Worm (Caenorhabditis elegans) whole organism, L1 larva: ENCODE measurements around the gene Y57G7A.3.

Experiments
- C16A3.4 ChIP-seq: fragments of 150-350 bp; optimal IDR thresholded peaks from 2 replicates; lab custom pipeline; 2014; ENCODE audit warnings: missing biosample characterization, missing genetic modification characterization
- Y116A8C.19 ChIP-seq: sonication (generic microtip); optimal IDR thresholded peaks from 2 replicates; lab custom pipeline; 2016; ENCODE audit warnings: missing compliant biosample characterization, missing genetic modification characterization, borderline replicate concordance
- aha-1 ChIP-seq: fragments of 150-350 bp; optimal IDR thresholded peaks from 2 replicates; lab custom pipeline; 2014; ENCODE audit warnings: missing biosample characterization, missing genetic modification characterization
- alr-1 ChIP-seq: fragments of 200-800 bp; sonication (Bioruptor generic); optimal IDR thresholded peaks from 2 replicates; lab custom pipeline; 2018; ENCODE audit warnings: borderline replicate concordance, mild to moderate bottlenecking, missing genetic modification characterization, missing compliant biosample characterization
- ama-1 ChIP-seq: fragments of 150-350 bp; optimal IDR thresholded peaks from 2 replicates; lab custom pipeline; 2014
- ceh-63 ChIP-seq: fragments of 200-800 bp; sonication (Bioruptor generic); optimal IDR thresholded peaks from 2 replicates; lab custom pipeline; 2018; ENCODE audit warnings: mild to moderate bottlenecking, missing genetic modification characterization, missing compliant biosample characterization
- ceh-8 ChIP-seq: fragments of 200-800 bp; sonication (Bioruptor generic); optimal IDR thresholded peaks from 2 replicates; lab custom pipeline; 2018; ENCODE audit warnings: mild to moderate bottlenecking, missing genetic modification characterization, moderate library complexity, missing compliant biosample characterization
- ceh-82 ChIP-seq, 3 experiments: fragments of 150-350 bp in 1 of 3; sonication (generic microtip) in 2 of 3; optimal IDR thresholded peaks; 2 replicates each; lab custom pipeline; 2014 to 2017; ENCODE audit warnings: missing biosample characterization in 3 of 3, missing genetic modification characterization in 3 of 3
- dsc-1 ChIP-seq: sonication (generic microtip); optimal IDR thresholded peaks from 2 replicates; lab custom pipeline; 2016; ENCODE audit warnings: mild to moderate bottlenecking, missing genetic modification characterization, missing compliant biosample characterization
- efl-3 ChIP-seq: fragments of 200-800 bp; sonication (Bioruptor generic); optimal IDR thresholded peaks from 2 replicates; lab custom pipeline; 2018; ENCODE audit warnings: mild to moderate bottlenecking, missing genetic modification characterization, missing compliant biosample characterization
- egl-13 ChIP-seq: sonication (generic microtip); optimal IDR thresholded peaks from 2 replicates; lab custom pipeline; 2016; ENCODE audit warnings: missing genotype, missing genetic modification reagents, missing genetic modification characterization, missing compliant biosample characterization
- egl-27 ChIP-seq, 2 experiments: fragments of 150-350 bp in 1 of 2; sonication (generic microtip); optimal IDR thresholded peaks; 3 replicates each; lab custom pipeline; 2017 to 2018; ENCODE audit warnings: missing biosample characterization in 2 of 2, missing genetic modification characterization in 2 of 2, missing genetic modification reagents in 2 of 2
- elt-2 ChIP-seq: sonication (generic microtip); optimal IDR thresholded peaks from 2 replicates; lab custom pipeline; 2016; ENCODE audit warnings: missing genetic modification characterization, mild to moderate bottlenecking, inconsistent platforms, missing compliant biosample characterization, missing genetic modification reagents
- fkh-10 ChIP-seq: sonication (generic microtip); optimal IDR thresholded peaks from 2 replicates; lab custom pipeline; 2017; ENCODE audit warnings: missing biosample characterization, missing genetic modification reagents, missing genetic modification characterization
- fkh-8 ChIP-seq: sonication (generic microtip); optimal IDR thresholded peaks from 2 replicates; lab custom pipeline; 2016; ENCODE audit warnings: mild to moderate bottlenecking, missing genetic modification characterization, missing compliant biosample characterization
- fos-1 ChIP-seq: fragments of 150-350 bp; optimal IDR thresholded peaks from 2 replicates; lab custom pipeline; 2014; ENCODE audit warnings: missing biosample characterization, missing genetic modification characterization
- grh-1 ChIP-seq: fragments of 200-800 bp; sonication (Bioruptor generic); IDR thresholded peaks from 2 replicates; pipeline ENCODE4 v1.3.6; 2022; ENCODE audit warnings: missing genetic modification reagents, missing genetic modification characterization, missing compliant biosample characterization
- hlh-17 ChIP-seq: fragments of 200-800 bp; sonication (Bioruptor generic); optimal IDR thresholded peaks from 2 replicates; lab custom pipeline; 2018; ENCODE audit warnings: missing genetic modification characterization, mild to moderate bottlenecking, missing compliant biosample characterization, moderate library complexity, borderline replicate concordance
- hlh-4 ChIP-seq: sonication (generic microtip); optimal IDR thresholded peaks from 2 replicates; lab custom pipeline; 2016; ENCODE audit warnings: mild to moderate bottlenecking, missing genetic modification characterization, missing compliant biosample characterization
- hpl-2 ChIP-seq: fragments of 150-350 bp; optimal IDR thresholded peaks from 2 replicates; lab custom pipeline; 2014; ENCODE audit warnings: missing biosample characterization, missing genetic modification reagents, missing genetic modification characterization
- irx-1 ChIP-seq: sonication (generic microtip); optimal IDR thresholded peaks from 2 replicates; lab custom pipeline; 2016; ENCODE audit warnings: missing genetic modification characterization, missing compliant biosample characterization
- isw-1 ChIP-seq: fragments of 200-800 bp; sonication (Bioruptor generic); IDR thresholded peaks from 2 replicates; pipeline ENCODE4 v1.3.6; 2022; ENCODE audit warnings: missing genetic modification characterization, missing compliant biosample characterization
- jun-1 ChIP-seq: fragments of 150-350 bp; optimal IDR thresholded peaks from 2 replicates; lab custom pipeline; 2014; ENCODE audit warnings: missing biosample characterization, missing genetic modification reagents, missing genetic modification characterization
- lin-14 ChIP-seq: fragments of 200-800 bp; sonication (Bioruptor generic); optimal IDR thresholded peaks from 2 replicates; lab custom pipeline; 2018; ENCODE audit warnings: mild to moderate bottlenecking, missing genetic modification characterization, moderate library complexity, missing compliant biosample characterization
- lin-15B ChIP-seq: fragments of 150-350 bp; sonication (generic microtip); optimal IDR thresholded peaks from 3 replicates; lab custom pipeline; 2014; ENCODE audit warnings: missing biosample characterization, missing genetic modification characterization
- mab-9 ChIP-seq: fragments of 200-800 bp; sonication (Bioruptor generic); IDR thresholded peaks from 2 replicates; pipeline ENCODE4 v1.3.6; 2022; ENCODE audit warnings: missing genetic modification reagents, missing genetic modification characterization, missing compliant biosample characterization
- mef-2 ChIP-seq: fragments of 150-350 bp; optimal IDR thresholded peaks from 2 replicates; lab custom pipeline; 2014; ENCODE audit warnings: missing biosample characterization, missing genetic modification characterization
- mep-1 ChIP-seq: fragments of 150-350 bp; optimal IDR thresholded peaks from 2 replicates; lab custom pipeline; 2014; ENCODE audit warnings: missing biosample characterization, missing genetic modification characterization
- nhr-12 ChIP-seq: sonication (generic microtip); optimal IDR thresholded peaks from 2 replicates; lab custom pipeline; 2017; ENCODE audit warnings: missing biosample characterization, missing genetic modification characterization
- nhr-20 ChIP-seq: sonication (generic microtip); optimal IDR thresholded peaks from 2 replicates; lab custom pipeline; 2016; ENCODE audit warnings: mild to moderate bottlenecking, missing genetic modification characterization, missing compliant biosample characterization
- nhr-237 ChIP-seq: fragments of 150-350 bp; optimal IDR thresholded peaks from 2 replicates; lab custom pipeline; 2014; ENCODE audit warnings: missing biosample characterization, missing genetic modification characterization
- nhr-28 ChIP-seq: fragments of 150-350 bp; optimal IDR thresholded peaks from 2 replicates; lab custom pipeline; 2014; ENCODE audit warnings: missing biosample characterization, missing genetic modification characterization
- nhr-47 ChIP-seq: sonication (generic microtip); optimal IDR thresholded peaks from 2 replicates; lab custom pipeline; 2016; ENCODE audit warnings: mild to moderate bottlenecking, missing genetic modification characterization, moderate library complexity, missing compliant biosample characterization
- nhr-71 ChIP-seq: sonication (generic microtip); optimal IDR thresholded peaks from 2 replicates; lab custom pipeline; 2016; ENCODE audit warnings: mild to moderate bottlenecking, missing genetic modification characterization, moderate library complexity, missing compliant biosample characterization
- nhr-76 ChIP-seq: sonication (generic microtip); optimal IDR thresholded peaks from 2 replicates; lab custom pipeline; 2017; ENCODE audit warnings: missing biosample characterization, missing genetic modification characterization
- nhr-85 ChIP-seq: sonication (generic microtip); peaks from one replicate; lab custom pipeline; 2016; ENCODE audit warnings: missing genetic modification characterization, inconsistent platforms, missing compliant biosample characterization
- pag-3 ChIP-seq: sonication (generic microtip); optimal IDR thresholded peaks from 2 replicates; lab custom pipeline; 2017; ENCODE audit warnings: missing genetic modification characterization, mild to moderate bottlenecking, missing compliant biosample characterization, antibody characterized with exemption, borderline replicate concordance; ENCODE audit not compliant: insufficient read depth
- pax-3 ChIP-seq: fragments of 200-800 bp; sonication (Bioruptor generic); optimal IDR thresholded peaks from 2 replicates; lab custom pipeline; 2018; ENCODE audit warnings: mild to moderate bottlenecking, missing genetic modification characterization, moderate library complexity, missing compliant biosample characterization
- pqm-1 ChIP-seq: sonication (generic microtip); optimal IDR thresholded peaks from 3 replicates; lab custom pipeline; 2017; ENCODE audit warnings: missing biosample characterization, missing genetic modification characterization
- skn-1 ChIP-seq: fragments of 150-350 bp; optimal IDR thresholded peaks from 2 replicates; lab custom pipeline; 2014; ENCODE audit warnings: missing biosample characterization, missing genetic modification characterization
- snpc-4 ChIP-seq: fragments of 150-350 bp; optimal IDR thresholded peaks from 2 replicates; lab custom pipeline; 2014; ENCODE audit warnings: missing biosample characterization, missing genetic modification characterization
- sox-4 ChIP-seq: sonication (generic microtip); optimal IDR thresholded peaks from 2 replicates; lab custom pipeline; 2016; ENCODE audit warnings: missing genetic modification characterization, missing compliant biosample characterization
- tbx-2 ChIP-seq: sonication (generic microtip); optimal IDR thresholded peaks from 2 replicates; lab custom pipeline; 2016; ENCODE audit warnings: missing genetic modification characterization, missing compliant biosample characterization
- unc-30 ChIP-seq: sonication (generic microtip); optimal IDR thresholded peaks from 2 replicates; lab custom pipeline; 2017; ENCODE audit warnings: missing biosample characterization, missing genetic modification characterization
- unc-62 ChIP-seq: fragments of 150-350 bp; optimal IDR thresholded peaks from 2 replicates; lab custom pipeline; 2014; ENCODE audit warnings: missing biosample characterization, missing genetic modification reagents, missing genetic modification characterization
- zip-4 ChIP-seq: fragments of 200-800 bp; sonication (Bioruptor generic); optimal IDR thresholded peaks from 2 replicates; lab custom pipeline; 2018; ENCODE audit warnings: mild to moderate bottlenecking, missing genetic modification characterization, moderate library complexity, missing compliant biosample characterization
- ztf-11 ChIP-seq, 2 experiments: sonication (generic microtip); optimal IDR thresholded peaks; 2 replicates each; lab custom pipeline; 2016 to 2017; ENCODE audit warnings: missing genetic modification characterization in 2 of 2, missing biosample characterization in 1 of 2, missing compliant biosample characterization in 1 of 2

Y57G7A.3 gene

ce11 chrII:1242475-1242874 lies 43.1 kb upstream of the Y57G7A.3 start (continued):
- TF ChIP-seq egl-13 (no peak), mef-2 (tag; lab: Kevin White, UChicago) (no peak), mab-9 (GFP tag; lab: Robert Waterston, UW) (no peak), elt-2 (tag; lab: Kevin White, UChicago) (no peak), unc-62 (GFP tag; lab: Kevin White, UChicago) (no peak), snpc-4 (no peak), fkh-10 (GFP tag; lab: Kevin White, UChicago) (no peak), sox-4 (tag; lab: Kevin White, UChicago) (no peak), ceh-63 (GFP tag; lab: Kevin White, UChicago) (no peak), skn-1 (no peak), egl-27 (tag; optimal IDR thresholded peaks at IDR 0.05; lab: Kevin White, UChicago) (no peak), zip-4 (no peak), hlh-17 (no peak), irx-1 (tag; lab: Kevin White, UChicago) (no peak), fkh-8 (no peak), grh-1 (GFP tag; lab: Robert Waterston, UW) (no peak), dsc-1 (tag; lab: Kevin White, UChicago) (no peak), pax-3 (tag; lab: Kevin White, UChicago) (no peak), tbx-2 (no peak), nhr-47 (tag; lab: Kevin White, UChicago) (no peak), aha-1 (tag; lab: Kevin White, UChicago) (no peak), Y116A8C.19 (tag; lab: Kevin White, UChicago) (no peak), efl-3 (GFP tag; lab: Kevin White, UChicago) (no peak), lin-14 (GFP tag; lab: Kevin White, UChicago) (peak; percentile 53), nhr-85 (peak; percentile 6), isw-1 (GFP tag; lab: Robert Waterston, UW) (no peak), nhr-237 (tag; lab: Kevin White, UChicago) (no peak), nhr-20 (tag; lab: Kevin White, UChicago) (no peak), ztf-11 (tag; optimal IDR thresholded peaks at IDR 0.05; lab: Kevin White, UChicago) (no peak), pqm-1 (no peak), mep-1 (tag; lab: Kevin White, UChicago) (peak; percentile 30), nhr-28 (tag; lab: Kevin White, UChicago) (no peak), jun-1 (tag; lab: Kevin White, UChicago) (no peak), unc-30 (tag; lab: Kevin White, UChicago) (no peak), nhr-12 (no peak), C16A3.4 (tag; lab: Kevin White, UChicago) (no peak), lin-15B (tag; lab: Kevin White, UChicago) (no peak), nhr-71 (tag; lab: Kevin White, UChicago) (peak; percentile 11), ama-1 (no peak), hpl-2 (GFP tag; lab: Kevin White, UChicago) (no peak), alr-1 (tag; lab: Kevin White, UChicago) (no peak), pag-3 (tag; lab: Kevin White, UChicago) (no peak), ceh-8 (GFP tag; lab: Kevin White, UChicago) (no peak), ceh-82 (tag; optimal IDR thresholded peaks at IDR 0.05; lab: Kevin White, UChicago) (peak in 1 of 3 experiments; percentile 60), hlh-4 (tag; lab: Kevin White, UChicago) (no peak), fos-1 (tag; lab: Kevin White, UChicago) (no peak), nhr-76 (tag; lab: Kevin White, UChicago) (no peak)
- TF ChIP-seq, all 84 proteins: peak for 11
